Worm (Caenorhabditis elegans): ENCODE results near the gene spn-4.

ce11 chrV:6771645-6772044, 13.1 kb downstream of the spn-4 start, which contains the start of gene srh-30:
- TF ChIP-seq aly-1 (tag; optimal IDR thresholded peaks at IDR 0.05) (no peak), tra-4 (tag; optimal IDR thresholded peaks at IDR 0.05) (no peak), ama-1 (optimal IDR thresholded peaks at IDR 0.05) (no peak), hnd-1 (tag; optimal IDR thresholded peaks at IDR 0.05) (no peak), tbx-11 (GFP tag; IDR thresholded peaks at IDR 0.05) (no peak), hmbx-1 (tag; optimal IDR thresholded peaks at IDR 0.05) (no peak), flt-1 (GFP tag; IDR thresholded peaks at IDR 0.05) (no peak), hmg-4 (GFP tag; optimal IDR thresholded peaks at IDR 0.05) (no peak), F13C5.2 (tag; optimal IDR thresholded peaks at IDR 0.05) (no peak), B0310.2 (tag; optimal IDR thresholded peaks at IDR 0.05) (no peak), tbx-37 (GFP tag; conservative IDR thresholded peaks at IDR 0.05) (no peak), pes-1 (GFP tag; IDR thresholded peaks at IDR 0.05) (no peak), sea-1 (GFP tag; conservative IDR thresholded peaks at IDR 0.05) (no peak)
